Worm (Caenorhabditis elegans): Measurements from ENCODE around the gene C44B12.9.

- no peak for TF ChIP-seq lin-13 (GFP tag; optimal IDR thresholded peaks at IDR 0.05)
- no peak for TF ChIP-seq skn-1 (tag; optimal IDR thresholded peaks at IDR 0.05)
- TF ChIP-seq crh-2 (tag; optimal IDR thresholded peaks at IDR 0.05), result no peak
- no peak for TF ChIP-seq ceh-16 (tag; optimal IDR thresholded peaks at IDR 0.05)
- no peak for TF ChIP-seq nhr-12 (tag; optimal IDR thresholded peaks at IDR 0.05)
- no peak for TF ChIP-seq aly-2 (tag; optimal IDR thresholded peaks at IDR 0.05)
- no peak for TF ChIP-seq snpc-4 (tag; optimal IDR thresholded peaks at IDR 0.05)
- no peak for TF ChIP-seq alr-1 (tag; optimal IDR thresholded peaks at IDR 0.05)
- TF ChIP-seq F13H6.1 (tag; optimal IDR thresholded peaks at IDR 0.05), result no peak
- TF ChIP-seq sma-9 (GFP tag; optimal IDR thresholded peaks at IDR 0.05), result no peak
- TF ChIP-seq sma-9 (tag; optimal IDR thresholded peaks at IDR 0.05), result no peak
Measured at ce11 chrIV:1123357-1123756, 18.9 kb upstream of the C44B12.9 start.
